Worm (Caenorhabditis elegans): ENCODE measurements around the gene F13B6.1.

DNA sequence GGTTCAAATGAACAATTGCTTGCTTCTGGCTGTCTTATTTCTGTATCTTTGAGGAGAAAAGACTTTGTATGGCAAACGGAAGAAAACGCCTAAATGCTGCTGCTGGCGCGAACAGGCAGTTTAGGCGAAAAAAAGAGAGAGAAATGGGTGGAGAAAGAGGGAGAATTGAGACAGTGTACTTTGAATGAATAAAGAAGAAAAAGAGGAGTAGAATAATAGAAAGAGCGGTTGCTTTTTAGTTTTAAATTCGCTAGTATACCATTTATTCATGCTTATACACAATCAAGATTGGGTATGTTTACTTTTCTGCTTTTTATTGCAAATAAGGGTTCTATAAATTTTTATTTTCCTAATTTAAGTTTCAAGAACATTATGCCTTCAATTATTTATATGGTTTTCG is 16.9 kb upstream of the F13B6.1 start:
- no peak for TF ChIP-seq snpc-4 (tag; optimal IDR thresholded peaks at IDR 0.05)
- TF ChIP-seq zip-8 (tag; optimal IDR thresholded peaks at IDR 0.05) = no peak
- TF ChIP-seq nhr-237 (tag; optimal IDR thresholded peaks at IDR 0.05) = no peak
- no peak for TF ChIP-seq unc-62 (GFP tag; optimal IDR thresholded peaks at IDR 0.05)
- TF ChIP-seq lin-13 (tag; optimal IDR thresholded peaks at IDR 0.05) = no peak
